Fruit fly (Drosophila melanogaster) whole organism, embryonic: Measurements from ENCODE around the gene CG17803.
A peak's percentile ranks its signal among the peaks of the same experiment; 100 is the strongest.

Source experiments
- Awh ChIP-seq: fragments of 200-800 bp; sonication (Bioruptor generic); IDR thresholded peaks from 2 replicates; pipeline ENCODE4, ENCODE4 v1.3.6; 2022; ENCODE audit warnings: missing biosample characterization, missing genetic modification characterization
- CG10147 ChIP-seq: fragments of 200-800 bp; sonication (Bioruptor generic); optimal IDR thresholded peaks from 2 replicates; lab custom pipeline; 2019; ENCODE audit warnings: missing biosample characterization, mild to moderate bottlenecking, missing genetic modification characterization, moderate library complexity
- CG10267 ChIP-seq: fragments of 200-800 bp; sonication (Bioruptor generic); optimal IDR thresholded peaks from 2 replicates; lab custom pipeline; 2018; ENCODE audit warnings: missing biosample characterization, mild to moderate bottlenecking, missing genetic modification characterization, moderate library complexity
- CG11085 ChIP-seq: fragments of 200-800 bp; sonication (Bioruptor generic); IDR thresholded peaks from 2 replicates; pipeline ENCODE4 v1.3.6; 2022; ENCODE audit warnings: missing biosample characterization, missing genetic modification characterization
- CG12104 ChIP-seq: fragments of 200-800 bp; sonication (Bioruptor generic); optimal IDR thresholded peaks from 3 replicates; lab custom pipeline; 2016; ENCODE audit warnings: missing biosample characterization, missing genetic modification characterization
- CG13296 ChIP-seq: fragments of 200-800 bp; sonication (Bioruptor generic); optimal IDR thresholded peaks from 3 replicates; lab custom pipeline; 2018; ENCODE audit warnings: missing biosample characterization, mild to moderate bottlenecking, missing genetic modification characterization
- CG14667 ChIP-seq: fragments of 200-800 bp; sonication (Bioruptor generic); IDR thresholded peaks from 2 replicates; pipeline ENCODE4 v1.3.6; 2022; ENCODE audit warnings: missing biosample characterization, missing genetic modification characterization
- CG14710 ChIP-seq: fragments of 200-800 bp; sonication (Bioruptor generic); optimal IDR thresholded peaks from 3 replicates; lab custom pipeline; 2019; ENCODE audit warnings: missing biosample characterization, mild to moderate bottlenecking, missing genetic modification characterization, moderate library complexity
- CG15011 ChIP-seq: fragments of 200-800 bp; sonication (Bioruptor generic); optimal IDR thresholded peaks from 3 replicates; lab custom pipeline; 2018; ENCODE audit warnings: missing biosample characterization, mild to moderate bottlenecking, missing genetic modification characterization
- CG15696 ChIP-seq: fragments of 200-800 bp; sonication (Bioruptor generic); optimal IDR thresholded peaks from 2 replicates; lab custom pipeline; 2019; ENCODE audit warnings: missing biosample characterization, mild to moderate bottlenecking, missing genetic modification characterization, moderate library complexity
- CG16815 ChIP-seq: fragments of 200-800 bp; sonication (Bioruptor generic); optimal IDR thresholded peaks from 3 replicates; lab custom pipeline; 2017; ENCODE audit warnings: missing biosample characterization, mild to moderate bottlenecking, missing genetic modification characterization
- CG17829 ChIP-seq: fragments of 200-800 bp; optimal IDR thresholded peaks from 2 replicates; lab custom pipeline; 2019; ENCODE audit warnings: missing biosample characterization, mild to moderate bottlenecking, missing genetic modification characterization, moderate library complexity
- CG18764 ChIP-seq: fragments of 200-800 bp; sonication (Bioruptor generic); optimal IDR thresholded peaks from 3 replicates; lab custom pipeline; 2016; ENCODE audit warnings: missing biosample characterization, missing genetic modification characterization
- CG2712 ChIP-seq: fragments of 200-800 bp; optimal IDR thresholded peaks from 3 replicates; lab custom pipeline; 2019; ENCODE audit warnings: missing biosample characterization, mild to moderate bottlenecking, missing genetic modification characterization, moderate library complexity
- CG3163 ChIP-seq: fragments of 200-800 bp; sonication (Bioruptor generic); optimal IDR thresholded peaks from 3 replicates; lab custom pipeline; 2016; ENCODE audit warnings: missing biosample characterization, missing genetic modification characterization
- CG3407 ChIP-seq: fragments of 200-800 bp; sonication (Bioruptor generic); optimal IDR thresholded peaks from 2 replicates; lab custom pipeline; 2018; ENCODE audit warnings: missing biosample characterization, mild to moderate bottlenecking, missing genetic modification characterization
- CG3995 ChIP-seq: fragments of 200-800 bp; sonication (Bioruptor generic); optimal IDR thresholded peaks from 3 replicates; lab custom pipeline; 2016; ENCODE audit warnings: missing biosample characterization, missing genetic modification characterization
- CG4360 ChIP-seq: fragments of 200-800 bp; sonication (Bioruptor generic); IDR thresholded peaks from 2 replicates; pipeline ENCODE4 v1.3.6; 2022; ENCODE audit warnings: missing biosample characterization, missing genetic modification characterization
- CG4617 ChIP-seq: fragments of 200-800 bp; sonication (Bioruptor generic); optimal IDR thresholded peaks from 3 replicates; lab custom pipeline; 2016; ENCODE audit warnings: missing biosample characterization, missing genetic modification characterization, borderline replicate concordance
- CG4707 ChIP-seq: fragments of 200-800 bp; sonication (Bioruptor generic); optimal IDR thresholded peaks from 2 replicates; lab custom pipeline; 2018; ENCODE audit warnings: missing biosample characterization, mild to moderate bottlenecking, missing genetic modification characterization, moderate library complexity
- CG6175 ChIP-seq: fragments of 200-800 bp; sonication (Bioruptor generic); IDR thresholded peaks from 3 replicates; pipeline ENCODE4 v1.3.6; 2022; ENCODE audit warnings: missing biosample characterization, missing genetic modification characterization
- CG8359 ChIP-seq: fragments of 200-800 bp; sonication (Bioruptor generic); optimal IDR thresholded peaks from 2 replicates; lab custom pipeline; 2017; ENCODE audit warnings: missing biosample characterization, mild to moderate bottlenecking, missing genetic modification characterization, borderline replicate concordance
- CkIIα-i1 ChIP-seq: fragments of 200-800 bp; sonication (Bioruptor generic); IDR thresholded peaks from 2 replicates; pipeline ENCODE4 v1.3.6; 2022; ENCODE audit warnings: missing biosample characterization, missing genetic modification characterization
- E2f1 ChIP-seq: fragments of 200-800 bp; sonication (Bioruptor generic); IDR thresholded peaks from 2 replicates; pipeline ENCODE4 v1.3.6; 2022; ENCODE audit warnings: missing biosample characterization, missing genetic modification characterization
- Fer3 ChIP-seq: fragments of 200-800 bp; sonication (Bioruptor generic); optimal IDR thresholded peaks from 2 replicates; lab custom pipeline; 2018; ENCODE audit warnings: missing biosample characterization, mild to moderate bottlenecking, missing genetic modification characterization, moderate library complexity
- Lhr ChIP-seq: fragments of 200-800 bp; sonication (Bioruptor generic); optimal IDR thresholded peaks from 3 replicates; lab custom pipeline; 2017; ENCODE audit warnings: mild to moderate bottlenecking, missing biosample characterization, missing genetic modification reagents, missing genetic modification characterization
- Med ChIP-seq: fragments of 200-800 bp; sonication (Bioruptor generic); peaks from one replicate; lab custom pipeline; 2016; ENCODE audit warnings: missing biosample characterization, missing genetic modification characterization, mild to moderate bottlenecking, inconsistent platforms, moderate library complexity
- NC2α ChIP-seq: fragments of 200-800 bp; sonication (Bioruptor generic); optimal IDR thresholded peaks from 2 replicates; lab custom pipeline; 2016; ENCODE audit warnings: missing biosample characterization, missing genetic modification characterization
- NK7.1 ChIP-seq: fragments of 200-800 bp; sonication (Bioruptor generic); optimal IDR thresholded peaks from 3 replicates; lab custom pipeline; 2016; ENCODE audit warnings: missing biosample characterization, missing genetic modification characterization
- Nf-YB ChIP-seq: fragments of 200-800 bp; sonication (Bioruptor generic); optimal IDR thresholded peaks from 3 replicates; lab custom pipeline; 2019; ENCODE audit warnings: missing biosample characterization, mild to moderate bottlenecking, missing genetic modification characterization, moderate library complexity
- Sin3A ChIP-seq: fragments of >200 bp; optimal IDR thresholded peaks from 2 replicates; lab custom pipeline; 2018
- Stat92E ChIP-seq, 3 experiments: fragments of >200 bp in 2 of 3; fragments of 200-800 bp in 1 of 3; sonication (Bioruptor generic) in 1 of 3; optimal IDR thresholded peaks; 2 replicates each; lab custom pipeline; 2017 to 2019; ENCODE audit warnings: missing biosample characterization in 3 of 3, missing genetic modification characterization in 3 of 3, mild to moderate bottlenecking in 1 of 3, moderate library complexity in 1 of 3
- Tbp ChIP-seq: fragments of >200 bp; optimal IDR thresholded peaks from 2 replicates; lab custom pipeline; 2018; ENCODE audit warnings: missing biosample characterization, missing genetic modification characterization
- aop ChIP-seq: fragments of 200-800 bp; sonication (Bioruptor generic); IDR thresholded peaks from 2 replicates; pipeline ENCODE4 v1.3.6; 2022; ENCODE audit warnings: missing biosample characterization, missing genetic modification characterization
- ara ChIP-seq: fragments of 200-800 bp; sonication (Bioruptor generic); IDR thresholded peaks from 2 replicates; pipeline ENCODE4 v1.3.6; 2022; ENCODE audit warnings: missing biosample characterization, missing genetic modification characterization
- bbx ChIP-seq: fragments of 200-800 bp; sonication (Bioruptor generic); IDR thresholded peaks from 2 replicates; pipeline ENCODE4 v1.3.6; 2022; ENCODE audit warnings: missing biosample characterization, missing genetic modification characterization; ENCODE audit not compliant: partially characterized antibody
- cas ChIP-seq: fragments of 200-800 bp; sonication (Bioruptor generic); IDR thresholded peaks from 2 replicates; pipeline ENCODE4 v1.3.6; 2022; ENCODE audit warnings: missing biosample characterization, missing genetic modification characterization
- cg ChIP-seq: fragments of 200-800 bp; sonication (Bioruptor generic); optimal IDR thresholded peaks from 3 replicates; lab custom pipeline; 2019; ENCODE audit warnings: missing biosample characterization, mild to moderate bottlenecking, missing genetic modification characterization, moderate library complexity
- crp ChIP-seq, 2 experiments: fragments of 200-800 bp; sonication (Bioruptor generic); optimal IDR thresholded peaks; 2 replicates in 1 of 2; 3 replicates in 1 of 2; lab custom pipeline; 2017; ENCODE audit warnings: missing biosample characterization in 2 of 2, missing genetic modification characterization in 2 of 2, mild to moderate bottlenecking in 1 of 2, moderate library complexity in 1 of 2
- en ChIP-seq: fragments of 200-800 bp; sonication (Bioruptor generic); optimal IDR thresholded peaks from 2 replicates; lab custom pipeline; 2016; ENCODE audit warnings: missing biosample characterization, missing genetic modification characterization
- esg ChIP-seq: fragments of 200-800 bp; sonication (Bioruptor generic); conservative IDR thresholded peaks from 2 replicates; pipeline ENCODE4 v1.3.6; 2022; ENCODE audit warnings: missing biosample characterization, missing genetic modification characterization
- eve ChIP-seq, 2 experiments: fragments of >200 bp; optimal IDR thresholded peaks; 2 replicates each; lab custom pipeline; 2017; ENCODE audit warnings: missing biosample characterization in 2 of 2, missing genetic modification characterization in 2 of 2
- grau ChIP-seq: fragments of 200-800 bp; optimal IDR thresholded peaks from 3 replicates; lab custom pipeline; 2019; ENCODE audit warnings: missing biosample characterization, mild to moderate bottlenecking, missing genetic modification characterization, moderate library complexity
- h ChIP-seq: fragments of >200 bp; optimal IDR thresholded peaks from 2 replicates; lab custom pipeline; 2017
- her ChIP-seq: fragments of 200-800 bp; sonication (Bioruptor generic); optimal IDR thresholded peaks from 2 replicates; lab custom pipeline; 2016; ENCODE audit warnings: missing biosample characterization, missing genetic modification characterization
- kay ChIP-seq: fragments of 200-800 bp; sonication (Bioruptor generic); optimal IDR thresholded peaks from 2 replicates; lab custom pipeline; 2016; ENCODE audit warnings: missing biosample characterization, missing genetic modification characterization
- mld ChIP-seq: fragments of 200-800 bp; sonication (Bioruptor generic); IDR thresholded peaks from 3 replicates; pipeline ENCODE4 v1.3.6; 2022; ENCODE audit warnings: missing biosample characterization, missing genetic modification characterization; ENCODE audit not compliant: partially characterized antibody
- p53 ChIP-seq: fragments of 200-800 bp; sonication (Bioruptor generic); optimal IDR thresholded peaks from 2 replicates; lab custom pipeline; 2016; ENCODE audit warnings: missing biosample characterization, missing genetic modification characterization
- ranshi ChIP-seq: fragments of 200-800 bp; sonication (Bioruptor generic); IDR thresholded peaks from 2 replicates; pipeline ENCODE4 v1.3.6; 2022; ENCODE audit warnings: missing biosample characterization, missing genetic modification characterization
- seq ChIP-seq: fragments of 200-800 bp; sonication (Bioruptor generic); IDR thresholded peaks from 2 replicates; pipeline ENCODE4 v1.3.6; 2022; ENCODE audit warnings: missing biosample characterization, missing genetic modification characterization
- sim ChIP-seq: fragments of 200-800 bp; sonication (Bioruptor generic); IDR thresholded peaks from 2 replicates; pipeline ENCODE4 v1.3.6; 2022; ENCODE audit warnings: missing biosample characterization, missing genetic modification characterization
- usp ChIP-seq: fragments of >200 bp; optimal IDR thresholded peaks from 2 replicates; lab custom pipeline; 2017; ENCODE audit warnings: missing biosample characterization, missing genetic modification characterization
- yki ChIP-seq: fragments of >200 bp; optimal IDR thresholded peaks from 3 replicates; lab custom pipeline; 2018

Gene CG17803

DNA sequence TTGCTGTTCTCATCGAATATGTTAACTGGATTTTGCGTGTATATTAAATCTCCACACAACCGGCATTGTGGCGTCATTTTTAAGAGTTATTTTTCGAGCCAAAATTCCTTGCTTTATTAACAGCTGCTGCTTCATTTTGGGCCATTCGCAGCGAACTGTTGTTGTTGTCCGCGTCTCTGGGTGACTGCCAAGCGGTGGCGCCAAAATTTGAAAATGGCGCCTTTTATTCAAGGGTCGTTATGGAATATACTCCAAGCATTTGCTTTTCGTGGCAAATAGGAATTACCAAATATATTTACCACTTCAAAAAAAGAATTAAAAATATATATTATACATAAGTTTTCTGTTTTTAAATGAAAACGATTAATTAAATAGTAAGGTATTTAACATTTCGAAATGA, 3.8 kb upstream of the CG17803 start, which contains the start of gene Nnk (continued):
- TF ChIP-seq CG4707 (GFP tag; lab: Kevin White, UChicago) = no peak
- TF ChIP-seq cas (GFP tag; lab: Robert Waterston, UW) = no peak
- TF ChIP-seq NK7.1 (GFP tag; lab: Kevin White, UChicago) = no peak
- TF ChIP-seq Sin3A = peak; percentile 10
- TF ChIP-seq CG3407 (GFP tag; lab: Kevin White, UChicago) = no peak
- no peak for TF ChIP-seq usp (GFP tag; lab: Kevin White, UChicago)
- TF ChIP-seq en (GFP tag; lab: Kevin White, UChicago) = no peak
- no peak for TF ChIP-seq CG3163 (GFP tag; lab: Kevin White, UChicago)
- peak; percentile 30 for TF ChIP-seq CG14710
- TF ChIP-seq mld (GFP tag; lab: Robert Waterston, UW) = no peak
- TF ChIP-seq CG15011 (GFP tag; lab: Kevin White, UChicago) = no peak
- no peak for TF ChIP-seq CG2712
- TF ChIP-seq yki = peak; percentile 64
- TF ChIP-seq CG8359 = no peak
- no peak for TF ChIP-seq Tbp
- TF ChIP-seq cg = no peak
- TF ChIP-seq CG15696 = no peak
- no peak for TF ChIP-seq esg
- no peak for TF ChIP-seq CG18764 (GFP tag; lab: Kevin White, UChicago)
- TF ChIP-seq CG3995 (GFP tag; lab: Kevin White, UChicago) = no peak
- TF ChIP-seq ara (GFP tag; lab: Robert Waterston, UW) = no peak
- TF ChIP-seq grau = no peak
- TF ChIP-seq h (lab: Kevin White, UChicago) = no peak
- TF ChIP-seq p53 = no peak
- no peak for TF ChIP-seq kay (GFP tag; lab: Kevin White, UChicago)
- TF ChIP-seq CG11085 (GFP tag; lab: Robert Waterston, UW) = no peak
- no peak for TF ChIP-seq eve (GFP tag; optimal IDR thresholded peaks at IDR 0.05; lab: Kevin White, UChicago)
- peak; percentile 76 for TF ChIP-seq Med (GFP tag; lab: Kevin White, UChicago)
- TF ChIP-seq crp (GFP tag; optimal IDR thresholded peaks at IDR 0.05; lab: Kevin White, UChicago) = peak; percentile 29 to 81
- TF ChIP-seq CG16815 = no peak
- no peak for TF ChIP-seq Nf-YB (GFP tag; lab: Kevin White, UChicago)
- no peak for TF ChIP-seq CkIIα-i1 (GFP tag; lab: Robert Waterston, UW)
- TF ChIP-seq sim = no peak
- TF ChIP-seq Awh (GFP tag; lab: Robert Waterston, UW) = no peak
- TF ChIP-seq CG6175 (GFP tag; lab: Robert Waterston, UW) = no peak
- TF ChIP-seq Lhr (GFP tag; lab: Kevin White, UChicago) = peak; percentile 12
- no peak for TF ChIP-seq aop (GFP tag; lab: Robert Waterston, UW)
- TF ChIP-seq CG13296 (GFP tag; lab: Kevin White, UChicago) = no peak
- no peak for TF ChIP-seq bbx (GFP tag; lab: Robert Waterston, UW)
- no peak for TF ChIP-seq seq (GFP tag; lab: Robert Waterston, UW)
- TF ChIP-seq CG10267 = peak; percentile 30
- no peak for TF ChIP-seq Stat92E (GFP tag; optimal IDR thresholded peaks at IDR 0.05; lab: Kevin White, UChicago)
- TF ChIP-seq CG10147 = no peak
- peak; percentile 66 for TF ChIP-seq E2f1 (GFP tag; lab: Robert Waterston, UW)
- TF ChIP-seq CG12104 (GFP tag; lab: Kevin White, UChicago) = no peak
- TF ChIP-seq CG4360 (GFP tag; lab: Robert Waterston, UW) = peak; percentile 55
- no peak for TF ChIP-seq CG14667 (GFP tag; lab: Robert Waterston, UW)
- TF ChIP-seq her (GFP tag; lab: Kevin White, UChicago) = no peak
- no peak for TF ChIP-seq NC2α
- peak; percentile 56 for TF ChIP-seq CG4617
- TF ChIP-seq CG17829 (tag; lab: Kevin White, UChicago) = peak; percentile 7
- TF ChIP-seq ranshi = no peak
- no peak for TF ChIP-seq Fer3 (tag; lab: Kevin White, UChicago)
